Worm (Caenorhabditis elegans): ENCODE data around the gene fah-1.

DNA sequence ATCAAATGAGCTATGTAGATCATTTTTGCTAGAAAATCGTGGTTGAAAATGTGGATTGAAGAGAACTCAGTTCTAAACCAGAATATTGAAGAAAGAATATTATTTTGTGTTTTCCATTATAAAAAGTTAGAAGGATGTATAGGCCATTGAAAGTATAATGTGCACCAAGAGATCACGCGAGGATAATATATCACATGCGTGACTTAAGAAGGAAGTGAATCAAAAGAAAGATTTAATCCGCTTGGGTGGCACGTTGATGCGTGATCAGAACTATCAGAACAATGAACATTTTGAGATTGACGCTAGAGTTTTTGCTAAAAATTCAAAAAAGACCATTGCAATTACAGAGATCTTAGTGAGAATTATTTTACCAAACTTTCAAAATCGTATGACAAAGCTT, 12.9 kb downstream of the fah-1 start:
- TF ChIP-seq T22C8.4 (GFP tag; IDR thresholded peaks at IDR 0.05) (no peak), cog-1 (tag; optimal IDR thresholded peaks at IDR 0.05) (no peak), flt-1 (GFP tag; IDR thresholded peaks at IDR 0.05) (no peak), med-1 (GFP tag; optimal IDR thresholded peaks at IDR 0.05; ENCODE audit: insufficient read depth) (no peak), ztf-29 (GFP tag; IDR thresholded peaks at IDR 0.05) (no peak), ref-1 (GFP tag; conservative IDR thresholded peaks at IDR 0.05) (no peak), ztf-23 (GFP tag; IDR thresholded peaks at IDR 0.05) (no peak), tab-1 (GFP tag; IDR thresholded peaks at IDR 0.05) (no peak), klf-2 (GFP tag; conservative IDR thresholded peaks at IDR 0.05) (no peak)
